Fruit fly (Drosophila melanogaster): Measurements from ENCODE around the gene CG33080.

CG33080 gene

dm6 chrX:5672243-5673051 is 45.1 kb downstream of the CG33080 start, which contains the start of gene RpL35 (continued):
- TF ChIP-seq en (GFP tag; optimal IDR thresholded peaks at IDR 0.05) (peak; percentile 52), schlank (tag; optimal IDR thresholded peaks at IDR 0.05) (peak; percentile 58), unpg (GFP tag; optimal IDR thresholded peaks at IDR 0.05) (peak; percentile 46), wor (GFP tag; IDR thresholded peaks at IDR 0.05) (no peak), CG31388 (GFP tag; optimal IDR thresholded peaks at IDR 0.05) (no peak), pita (GFP tag; optimal IDR thresholded peaks at IDR 0.05) (no peak), CG10267 (tag; optimal IDR thresholded peaks at IDR 0.05) (peak; percentile 42), bsh (GFP tag; optimal IDR thresholded peaks at IDR 0.05) (peak in 1 of 2 experiments; percentile 26), ERR (GFP tag; optimal IDR thresholded peaks at IDR 0.05) (peak; percentile 4), zen2 (GFP tag; IDR thresholded peaks at IDR 0.05; ENCODE audit: partially characterized antibody) (no peak; the same call in 2 of the 3 replicates), CG6689 (GFP tag; IDR thresholded peaks at IDR 0.05) (no peak), CG6175 (GFP tag; IDR thresholded peaks at IDR 0.05) (no peak), CG31365 (tag; optimal IDR thresholded peaks at IDR 0.05) (peak; percentile 39), Hr51 (GFP tag; optimal IDR thresholded peaks at IDR 0.05) (peak; percentile 10 to 35), CG3726 (GFP tag; IDR thresholded peaks at IDR 0.05) (no peak), CG13424 (tag; optimal IDR thresholded peaks at IDR 0.05) (peak; percentile 9), CG7372 (GFP tag; IDR thresholded peaks at IDR 0.05) (no peak), CG5953 (GFP tag; IDR thresholded peaks at IDR 0.05) (no peak), CG17612 (GFP tag; IDR thresholded peaks at IDR 0.05) (no peak), CHES-1-like (GFP tag; optimal IDR thresholded peaks at IDR 0.05) (peak; percentile 11), Sox100B (GFP tag; optimal IDR thresholded peaks at IDR 0.05) (no peak), Gug (GFP tag; IDR thresholded peaks at IDR 0.05) (peak; percentile 19; the same call in 1 of the 4 replicates), CG12299 (tag; optimal IDR thresholded peaks at IDR 0.05) (no peak), B-H1 (GFP tag; IDR thresholded peaks at IDR 0.05) (no peak), CkIIα-i1 (GFP tag; IDR thresholded peaks at IDR 0.05) (no peak), CG6765 (GFP tag; optimal IDR thresholded peaks at IDR 0.05) (peak; percentile 56), sisA (GFP tag; IDR thresholded peaks at IDR 0.05) (no peak), CG4730 (GFP tag; IDR thresholded peaks at IDR 0.05) (no peak), cwo (GFP tag; optimal IDR thresholded peaks at IDR 0.05) (no peak), fd96Cb (tag; optimal IDR thresholded peaks at IDR 0.05) (no peak), HmgZ (tag; optimal IDR thresholded peaks at IDR 0.05) (peak; percentile 48), CG32532 (GFP tag; IDR thresholded peaks at IDR 0.05) (peak; percentile 52; the same call in 1 of the 2 replicates), al (GFP tag; IDR thresholded peaks at IDR 0.05) (peak; percentile 31; the same call in 1 of the 2 replicates), shn (GFP tag; optimal IDR thresholded peaks at IDR 0.05) (no peak), Bdp1 (GFP tag; optimal IDR thresholded peaks at IDR 0.05) (no peak), CG3281 (GFP tag; optimal IDR thresholded peaks at IDR 0.05) (peak; percentile 77), Atf6 (GFP tag; IDR thresholded peaks at IDR 0.05) (peak; percentile 50), Usf (GFP tag; optimal IDR thresholded peaks at IDR 0.05) (no peak), lilli (GFP tag; optimal IDR thresholded peaks at IDR 0.05) (peak; percentile 58), rib (GFP tag; IDR thresholded peaks at IDR 0.05) (no peak), nau (GFP tag; optimal IDR thresholded peaks at IDR 0.05) (peak; percentile 52), CG17829 (tag; optimal IDR thresholded peaks at IDR 0.05) (peak; percentile 17), CG17328 (GFP tag; IDR thresholded peaks at IDR 0.05) (no peak), CG6813 (GFP tag; optimal IDR thresholded peaks at IDR 0.05) (peak; percentile 45), crc (GFP tag; optimal IDR thresholded peaks at IDR 0.05) (no peak), CG12219 (GFP tag; optimal IDR thresholded peaks at IDR 0.05) (peak; percentile 52), lab (GFP tag; optimal IDR thresholded peaks at IDR 0.05) (peak; percentile 79), CG18476 (GFP tag; optimal IDR thresholded peaks at IDR 0.05) (no peak), fd64A (GFP tag; optimal IDR thresholded peaks at IDR 0.05) (peak; percentile 50)

Data from whole organism, embryonic.